Worm (Caenorhabditis elegans): ENCODE data around the gene K10H10.6.

K10H10.6 gene

DNA sequence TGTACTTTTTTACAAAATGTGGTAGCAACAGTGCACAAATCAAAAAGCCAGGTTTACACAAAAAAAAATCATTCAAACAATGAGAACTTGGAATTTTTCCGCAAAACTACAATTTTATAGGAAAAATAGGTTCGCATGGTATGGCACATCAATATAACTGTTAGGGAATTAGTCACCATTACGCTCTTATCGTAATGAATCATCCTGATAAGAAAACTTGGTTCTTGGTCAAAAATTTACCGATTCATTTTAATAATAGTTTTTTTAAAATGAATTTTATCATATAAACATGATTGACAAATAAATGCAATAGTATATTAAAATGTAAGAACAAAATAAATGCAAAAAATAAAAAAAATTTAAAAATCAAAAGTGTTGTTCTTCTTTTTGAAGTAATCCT, 37.5 kb downstream of the K10H10.6 start:
- TF ChIP-seq sptf-1 (tag; optimal IDR thresholded peaks at IDR 0.05) (no peak), elt-2 (tag; optimal IDR thresholded peaks at IDR 0.05) (peak; percentile 12)

DNA sequence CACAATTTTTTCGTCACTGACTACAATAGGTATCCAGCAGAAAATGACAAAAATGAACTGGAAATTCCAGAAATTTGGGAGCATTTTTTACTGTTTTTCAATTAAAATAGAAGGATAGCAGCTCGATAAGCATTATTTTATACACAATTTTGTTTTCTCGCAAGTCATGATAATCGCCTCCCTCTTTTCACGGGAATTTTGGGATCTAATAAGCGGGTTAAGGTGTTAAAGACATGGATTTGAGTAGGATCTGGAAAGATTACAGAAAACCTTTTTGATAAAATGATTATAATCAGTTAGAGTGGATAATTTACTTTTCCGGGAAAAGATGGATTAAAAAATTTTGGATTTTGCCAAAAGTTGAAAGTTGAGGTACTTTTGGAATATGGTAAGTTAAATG, 45.6 kb downstream of the K10H10.6 start, which contains the start of gene gcy-29:
Gene gcy-29 (minus strand): TSS at position 101 of the 400 bp plus-strand sequence.
- TF ChIP-seq pqm-1 (tag; optimal IDR thresholded peaks at IDR 0.05) (no peak), fos-1 (tag; optimal IDR thresholded peaks at IDR 0.05) (no peak), ceh-8 (GFP tag; optimal IDR thresholded peaks at IDR 0.05) (no peak), dsc-1 (tag; optimal IDR thresholded peaks at IDR 0.05) (peak; percentile 81), egl-13 (tag; optimal IDR thresholded peaks at IDR 0.05) (peak; percentile 28), ces-1 (GFP tag; optimal IDR thresholded peaks at IDR 0.05) (no peak), nhr-19 (GFP tag; conservative IDR thresholded peaks at IDR 0.05) (no peak)

DNA sequence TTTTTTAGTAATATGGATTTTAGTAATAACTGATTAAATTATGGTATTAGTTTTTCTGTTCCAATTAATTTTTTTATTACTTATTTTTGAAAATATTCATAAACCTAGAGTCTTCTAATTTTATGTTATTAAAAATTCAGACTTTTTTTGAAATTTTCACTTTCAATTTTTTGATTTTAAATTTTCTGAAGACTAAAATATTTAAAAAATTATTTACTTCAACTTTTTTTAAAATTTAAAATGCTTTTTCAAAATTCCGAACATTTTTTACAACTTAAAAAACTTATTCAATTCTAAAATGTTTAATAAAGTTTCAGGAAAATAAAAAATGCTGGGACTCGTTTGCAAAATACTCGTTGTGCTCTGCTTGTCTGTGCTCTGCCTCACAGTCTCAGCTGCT, 47.5 kb downstream of the K10H10.6 start, which contains the start of gene nlp-41:
Gene nlp-41 (plus strand): TSS at position 301 of the 400 bp plus-strand sequence.
- TF ChIP-seq vab-15 (tag; optimal IDR thresholded peaks at IDR 0.05) (no peak), nhr-85 (tag) (no peak), ceh-8 (GFP tag; optimal IDR thresholded peaks at IDR 0.05) (no peak), zip-4 (GFP tag; optimal IDR thresholded peaks at IDR 0.05) (no peak), nhr-90 (tag; optimal IDR thresholded peaks at IDR 0.05; ENCODE audit: poor library complexity) (no peak), fkh-10 (GFP tag; optimal IDR thresholded peaks at IDR 0.05) (no peak), nhr-20 (tag; optimal IDR thresholded peaks at IDR 0.05) (no peak), jun-1 (tag; optimal IDR thresholded peaks at IDR 0.05) (no peak), nhr-19 (GFP tag; conservative IDR thresholded peaks at IDR 0.05) (no peak), efl-1 (optimal IDR thresholded peaks at IDR 0.05) (no peak), efl-1 (GFP tag; optimal IDR thresholded peaks at IDR 0.05 in 1 of 2) (no peak), blmp-1 (tag; optimal IDR thresholded peaks at IDR 0.05) (no peak), unc-86 (tag; optimal IDR thresholded peaks at IDR 0.05) (no peak), tbx-2 (tag; optimal IDR thresholded peaks at IDR 0.05) (no peak), unc-98 (GFP tag; IDR thresholded peaks at IDR 0.05) (no peak), ztf-11 (tag; optimal IDR thresholded peaks at IDR 0.05) (no peak), pag-3 (tag; optimal IDR thresholded peaks at IDR 0.05; ENCODE audit: borderline replicate concordance, insufficient read depth) (no peak)

All from whole organism, L1 larva.